Fruit fly (Drosophila melanogaster) whole organism, pupa: ENCODE measurements around the gene CG33307.

Experiments used
- CG10348 ChIP-seq: fragments of 200-800 bp; sonication (Bioruptor generic); IDR thresholded peaks from 2 replicates; pipeline ENCODE4 v1.3.6; 2022; ENCODE audit warnings: missing biosample characterization, missing genetic modification characterization
- CG12605 ChIP-seq: fragments of 200-800 bp; sonication (Bioruptor generic); IDR thresholded peaks from 2 replicates; pipeline ENCODE4 v1.3.6; 2022; ENCODE audit warnings: missing biosample characterization, missing genetic modification characterization
- CG13204 ChIP-seq: fragments of 200-800 bp; sonication (Bioruptor generic); optimal IDR thresholded peaks from 2 replicates; lab custom pipeline; 2018; ENCODE audit warnings: missing biosample characterization, mild to moderate bottlenecking, missing genetic modification characterization, moderate library complexity
- CG14655 ChIP-seq: fragments of 200-800 bp; sonication (Bioruptor generic); optimal IDR thresholded peaks from 3 replicates; lab custom pipeline; 2017; ENCODE audit warnings: mild to moderate bottlenecking, missing biosample characterization, missing genetic modification reagents, missing genetic modification characterization
- CG15710 ChIP-seq: fragments of 200-800 bp; sonication (Bioruptor generic); optimal IDR thresholded peaks from 2 replicates; lab custom pipeline; 2018; ENCODE audit warnings: missing biosample characterization, mild to moderate bottlenecking, missing genetic modification characterization, moderate library complexity
- CG17806 ChIP-seq: fragments of 200-800 bp; sonication (Bioruptor generic); optimal IDR thresholded peaks from 2 replicates; lab custom pipeline; 2018; ENCODE audit warnings: missing biosample characterization, mild to moderate bottlenecking, missing genetic modification characterization, moderate library complexity
- CG32121 ChIP-seq: fragments of 200-800 bp; sonication (Bioruptor generic); IDR thresholded peaks from 2 replicates; pipeline ENCODE4 v1.3.6; 2022; ENCODE audit warnings: missing biosample characterization, missing genetic modification characterization
- CG34367 ChIP-seq: fragments of 200-800 bp; sonication (Bioruptor generic); optimal IDR thresholded peaks from 2 replicates; lab custom pipeline; 2018; ENCODE audit warnings: missing biosample characterization, mild to moderate bottlenecking, missing genetic modification characterization
- CG4496 ChIP-seq: fragments of 200-800 bp; sonication (Bioruptor generic); IDR thresholded peaks from 3 replicates; pipeline ENCODE4 v1.3.6; 2022; ENCODE audit warnings: missing biosample characterization, missing genetic modification characterization
- CG8159 ChIP-seq: fragments of 200-800 bp; sonication (Bioruptor generic); optimal IDR thresholded peaks from 3 replicates; lab custom pipeline; 2018; ENCODE audit warnings: missing biosample characterization, mild to moderate bottlenecking, missing genetic modification characterization, moderate library complexity
- CG8301 ChIP-seq: fragments of 200-800 bp; sonication (Bioruptor generic); optimal IDR thresholded peaks from 2 replicates; lab custom pipeline; 2018; ENCODE audit warnings: missing biosample characterization, mild to moderate bottlenecking, missing genetic modification characterization
- CG9948 ChIP-seq: fragments of 200-800 bp; sonication (Bioruptor generic); optimal IDR thresholded peaks from 2 replicates; lab custom pipeline; 2018; ENCODE audit warnings: missing biosample characterization, mild to moderate bottlenecking, missing genetic modification characterization, moderate library complexity
- D1 ChIP-seq: fragments of 200-800 bp; sonication (Bioruptor generic); optimal IDR thresholded peaks from 2 replicates; lab custom pipeline; 2018; ENCODE audit warnings: missing biosample characterization, mild to moderate bottlenecking, missing genetic modification characterization, moderate library complexity
- EcR ChIP-seq: fragments of 200-800 bp; sonication (Bioruptor generic); optimal IDR thresholded peaks from 3 replicates; lab custom pipeline; 2019; ENCODE audit warnings: missing biosample characterization, missing genetic modification characterization, mild to moderate bottlenecking, moderate library complexity, missing genetic modification reagents
- Ets98B ChIP-seq: fragments of 200-800 bp; sonication (Bioruptor generic); IDR thresholded peaks from 2 replicates; pipeline ENCODE4 v1.3.6; 2022; ENCODE audit warnings: missing biosample characterization, missing genetic modification characterization
- Pif1A ChIP-seq: fragments of 200-800 bp; sonication (Bioruptor generic); optimal IDR thresholded peaks from 3 replicates; lab custom pipeline; 2016; ENCODE audit warnings: missing biosample characterization, missing genetic modification characterization
- Pif1B ChIP-seq: fragments of 200-800 bp; sonication (Bioruptor generic); optimal IDR thresholded peaks from 3 replicates; lab custom pipeline; 2016; ENCODE audit warnings: missing biosample characterization, missing genetic modification characterization
- Snoo ChIP-seq: fragments of 200-800 bp; sonication (Bioruptor generic); optimal IDR thresholded peaks from 3 replicates; lab custom pipeline; 2017; ENCODE audit warnings: missing biosample characterization, mild to moderate bottlenecking, missing genetic modification characterization, inconsistent platforms
- fd96Ca ChIP-seq: fragments of 200-800 bp; sonication (Bioruptor generic); IDR thresholded peaks from 3 replicates; pipeline ENCODE4 v1.3.6; 2022; ENCODE audit warnings: missing biosample characterization, missing genetic modification characterization
- gl ChIP-seq: fragments of 200-800 bp; sonication (Bioruptor generic); optimal IDR thresholded peaks from 2 replicates; lab custom pipeline; 2018; ENCODE audit warnings: missing biosample characterization, mild to moderate bottlenecking, missing genetic modification characterization
- rn ChIP-seq: fragments of 200-800 bp; sonication (Bioruptor generic); IDR thresholded peaks from 2 replicates; pipeline ENCODE4 v1.3.6; 2022; ENCODE audit warnings: missing biosample characterization, missing genetic modification characterization

Gene CG33307

DNA sequence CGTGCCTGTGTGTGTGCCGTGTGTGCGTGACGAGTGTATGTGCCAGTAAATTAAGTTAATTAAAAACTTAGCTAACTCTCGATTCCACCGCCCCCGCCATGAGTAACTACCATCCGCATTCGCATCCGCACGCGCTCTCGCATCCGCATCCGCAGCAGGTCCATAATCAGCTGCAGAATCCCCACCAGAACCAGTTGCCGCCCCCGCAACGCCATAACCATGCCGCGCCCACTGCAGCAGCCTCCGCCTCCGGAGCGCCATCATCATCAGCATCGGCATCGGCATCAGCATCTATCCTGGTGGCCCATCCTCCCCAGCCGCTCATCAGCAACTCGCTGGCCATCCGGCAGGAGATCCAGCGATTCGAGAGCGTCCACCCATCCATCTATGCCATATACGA, 5.4 kb downstream of the CG33307 start:
- TF ChIP-seq CG14655 (GFP tag; lab: Kevin White, UChicago), result no peak
- no peak for TF ChIP-seq gl (tag; lab: Kevin White, UChicago)
- no peak for TF ChIP-seq CG12605 (GFP tag; lab: Robert Waterston, UW)
- TF ChIP-seq CG32121 (GFP tag; lab: Robert Waterston, UW), result no peak
- TF ChIP-seq rn (GFP tag; lab: Robert Waterston, UW), result no peak
- no peak for TF ChIP-seq Snoo
- TF ChIP-seq CG10348 (GFP tag; lab: Robert Waterston, UW), result no peak
- no peak for TF ChIP-seq Pif1A (GFP tag; lab: Kevin White, UChicago)
- no peak for TF ChIP-seq CG13204 (GFP tag; lab: Kevin White, UChicago)
- TF ChIP-seq Ets98B, result no peak
- no peak for TF ChIP-seq fd96Ca (GFP tag; lab: Robert Waterston, UW)
- no peak for TF ChIP-seq CG9948
- no peak for TF ChIP-seq CG8159 (tag; lab: Kevin White, UChicago)
- TF ChIP-seq D1, result no peak
- TF ChIP-seq CG17806, result no peak
- no peak for TF ChIP-seq CG8301 (tag; lab: Kevin White, UChicago)
- TF ChIP-seq CG15710 (tag; lab: Kevin White, UChicago), result no peak
- TF ChIP-seq EcR, result no peak
- no peak for TF ChIP-seq CG4496 (GFP tag; lab: Robert Waterston, UW)
- TF ChIP-seq, all 21 proteins: peak for 0

- peak; percentile 100 for TF ChIP-seq CG32121 (GFP tag; lab: Robert Waterston, UW)
- peak; percentile 100 for TF ChIP-seq gl (tag; lab: Kevin White, UChicago)
- peak; percentile 100 for TF ChIP-seq CG17806
- TF ChIP-seq CG34367 (tag; lab: Kevin White, UChicago), result peak; percentile 100
- peak; percentile 100 for TF ChIP-seq Snoo
- peak; percentile 100 for TF ChIP-seq rn (GFP tag; lab: Robert Waterston, UW)
- TF ChIP-seq CG12605 (GFP tag; lab: Robert Waterston, UW), result peak; percentile 100
- peak; percentile 100 for TF ChIP-seq Ets98B
- TF ChIP-seq CG8159 (tag; lab: Kevin White, UChicago), result peak; percentile 100
- peak; percentile 100 for TF ChIP-seq Pif1A (GFP tag; lab: Kevin White, UChicago)
- TF ChIP-seq CG10348 (GFP tag; lab: Robert Waterston, UW), result peak; percentile 99
- TF ChIP-seq CG13204 (GFP tag; lab: Kevin White, UChicago), result no peak
- TF ChIP-seq fd96Ca (GFP tag; lab: Robert Waterston, UW), result peak; percentile 100
- peak; percentile 100 for TF ChIP-seq CG9948
- peak; percentile 100 for TF ChIP-seq Pif1B
- TF ChIP-seq CG15710 (tag; lab: Kevin White, UChicago), result peak; percentile 100
- peak; percentile 100 for TF ChIP-seq CG8301 (tag; lab: Kevin White, UChicago)
- TF ChIP-seq D1, result no peak
- peak; percentile 100 for TF ChIP-seq CG4496 (GFP tag; lab: Robert Waterston, UW)
- TF ChIP-seq EcR, result peak; percentile 67
- peak; percentile 100 for TF ChIP-seq CG14655 (GFP tag; lab: Kevin White, UChicago)
Observed at dm6 chr2L:13835002-13835910, 6.1 kb downstream of the CG33307 start, which contains the start of the genes mRpS23 and CenG1A. TSS of gene mRpS23 (minus strand) at chr2L:13835072. TSS of gene CenG1A (plus strand) at chr2L:13835564.

- TF ChIP-seq Pif1B (no peak), EcR (no peak), CG10348 (GFP tag; lab: Robert Waterston, UW) (no peak), CG34367 (tag; lab: Kevin White, UChicago) (no peak), CG15710 (tag; lab: Kevin White, UChicago) (peak; percentile 2), Pif1A (GFP tag; lab: Kevin White, UChicago) (no peak)
- TF ChIP-seq, all 21 proteins: peak for 1
Observed at dm6 chr2L:13833058-13833457, 8.3 kb downstream of the CG33307 start, which contains the start of the genes GatC, PolG2 and Polr2C. TSS of gene GatC (minus strand) at chr2L:13833105. TSS of gene PolG2 (minus strand) at chr2L:13833105. TSS of gene Polr2C (plus strand) at chr2L:13833337.

DNA sequence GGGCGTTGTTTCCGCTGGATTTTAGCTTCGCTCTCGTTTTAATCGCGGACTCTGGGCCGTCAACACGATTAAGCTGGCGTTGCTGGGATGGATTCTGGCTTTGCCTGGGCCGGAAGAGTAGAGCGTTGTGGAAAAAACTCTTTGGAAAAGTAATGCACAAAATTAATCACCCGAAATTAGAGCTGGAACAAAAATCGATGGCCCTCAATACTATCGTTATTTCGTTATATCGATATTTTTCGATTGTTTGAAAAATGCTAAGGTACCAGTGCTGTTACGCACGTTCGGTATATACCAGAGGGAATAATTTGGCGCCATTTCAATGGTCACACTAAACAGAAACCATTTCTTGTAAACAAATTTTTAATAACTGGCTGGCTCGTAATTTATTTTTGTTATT, 11.8 kb downstream of the CG33307 start, which contains the start of the genes Arpc1 and Orc5:
Gene Arpc1 (minus strand): TSS at position 202 of the 400 bp plus-strand sequence.
Gene Orc5 (plus strand): TSS at position 298 of the 400 bp plus-strand sequence.
- TF ChIP-seq CG34367 (tag; lab: Kevin White, UChicago) (no peak), CG8301 (tag; lab: Kevin White, UChicago) (no peak), CG8159 (tag; lab: Kevin White, UChicago) (no peak), CG4496 (GFP tag; lab: Robert Waterston, UW) (no peak)

DNA sequence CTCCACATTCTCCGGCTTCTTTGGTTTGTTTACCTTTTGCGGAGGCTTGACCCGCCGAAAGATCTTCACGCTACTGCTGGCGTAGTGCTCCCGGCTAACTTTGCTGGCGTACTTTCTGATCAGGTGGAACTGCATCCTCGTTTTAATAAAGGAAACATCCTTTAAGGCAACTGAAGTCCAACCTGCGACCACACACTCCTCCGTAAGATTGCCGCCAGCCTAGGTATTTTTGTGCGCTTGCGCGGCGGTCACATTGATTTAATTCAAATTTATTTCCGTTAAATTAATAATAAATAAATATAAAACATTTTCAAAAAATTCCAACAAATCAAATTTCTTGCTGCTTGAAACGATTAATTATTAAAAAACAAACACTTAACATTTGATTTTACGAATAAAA, 13.8 kb downstream of the CG33307 start, which contains the start of gene PolG1:
Gene PolG1 (minus strand): TSS at position 216 of the 400 bp plus-strand sequence.
- TF ChIP-seq CG8301 (tag; lab: Kevin White, UChicago), result no peak

DNA sequence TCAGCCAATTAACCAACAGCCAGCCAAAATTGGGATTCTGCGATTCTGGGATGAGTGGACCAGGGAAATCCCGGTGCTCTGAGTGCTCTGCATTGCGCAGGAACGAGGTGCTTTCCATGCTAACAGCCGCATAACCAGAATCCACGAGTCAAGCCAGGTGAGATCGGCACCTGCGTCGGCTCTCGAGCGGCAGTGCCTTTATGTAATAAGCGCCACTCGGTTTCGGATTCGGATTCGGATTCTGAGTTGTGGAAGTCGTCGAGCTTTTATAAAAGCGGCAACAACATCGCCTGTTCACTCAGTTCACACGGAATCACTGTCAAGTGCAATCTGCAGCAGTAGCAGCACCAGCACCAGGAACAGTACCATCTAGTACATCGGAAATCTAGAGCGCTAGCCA, 20.4 kb downstream of the CG33307 start, which contains the start of gene b:
Gene b (plus strand): TSS at position 301 of the 400 bp plus-strand sequence.
- TF ChIP-seq CG4496 (GFP tag; lab: Robert Waterston, UW) (no peak), CG32121 (GFP tag; lab: Robert Waterston, UW) (no peak), CG15710 (tag; lab: Kevin White, UChicago) (no peak), Pif1B (no peak), fd96Ca (GFP tag; lab: Robert Waterston, UW) (no peak), rn (GFP tag; lab: Robert Waterston, UW) (no peak), Snoo (no peak), EcR (no peak), CG8159 (tag; lab: Kevin White, UChicago) (no peak), CG17806 (no peak), CG10348 (GFP tag; lab: Robert Waterston, UW) (no peak), CG14655 (GFP tag; lab: Kevin White, UChicago) (no peak), CG9948 (no peak), Pif1A (GFP tag; lab: Kevin White, UChicago) (no peak), CG13204 (GFP tag; lab: Kevin White, UChicago) (no peak), CG8301 (tag; lab: Kevin White, UChicago) (no peak), Ets98B (no peak), gl (tag; lab: Kevin White, UChicago) (no peak)
- TF ChIP-seq, all 21 proteins: peak for 0
